Worm (Caenorhabditis elegans): ENCODE data around the gene C25D7.16.
"Not testable (repeated sequence)": the region's sequence is repeated elsewhere in the genome, so short reads cannot be mapped to it uniquely, and the experiment has no call there.

- not testable (repeated sequence) for TF ChIP-seq attf-3 (GFP tag; conservative IDR thresholded peaks at IDR 0.05); lsy-27 (tag; optimal IDR thresholded peaks at IDR 0.05; ENCODE audit: borderline replicate concordance, insufficient read depth); attf-5 (GFP tag; optimal IDR thresholded peaks at IDR 0.05); snpc-4 (GFP tag; optimal IDR thresholded peaks at IDR 0.05); snpc-4 (tag; optimal IDR thresholded peaks at IDR 0.05); egl-44 (GFP tag; IDR thresholded peaks at IDR 0.05); ztf-22 (GFP tag; optimal IDR thresholded peaks at IDR 0.05); ccch-3 (GFP tag; optimal IDR thresholded peaks at IDR 0.05); F49E8.2 (tag; optimal IDR thresholded peaks at IDR 0.05; ENCODE audit: insufficient read depth); unc-62 (GFP tag; optimal IDR thresholded peaks at IDR 0.05); mxl-1 (tag; optimal IDR thresholded peaks at IDR 0.05); atf-7 (tag; optimal IDR thresholded peaks at IDR 0.05); chd-7 (tag; optimal IDR thresholded peaks at IDR 0.05); ceh-40 (GFP tag; IDR thresholded peaks at IDR 0.05)
Observed at ce11 chrV:15036769-15037168, 19.2 kb upstream of the C25D7.16 start, which contains the start of gene melo-3.

All from whole organism, young adult.